Worm (Caenorhabditis elegans) whole organism, young adult: ENCODE data around the gene W05B10.4.

Experiments used
- B0019.2 ChIP-seq: fragments of 200-800 bp; sonication (Bioruptor generic); conservative IDR thresholded peaks from 2 replicates; pipeline ENCODE4 v1.3.6; 2022; ENCODE audit warnings: missing genetic modification reagents, missing genetic modification characterization, missing compliant biosample characterization
- C06A6.2 ChIP-seq: fragments of 200-800 bp; sonication (Bioruptor generic); conservative IDR thresholded peaks from 2 replicates; pipeline ENCODE4 v1.3.6; 2022; ENCODE audit warnings: missing genetic modification characterization, missing compliant biosample characterization
- C17E4.6 ChIP-seq: fragments of 200-800 bp; sonication (Bioruptor generic); IDR thresholded peaks from 2 replicates; pipeline ENCODE4 v1.3.6; 2022; ENCODE audit warnings: missing genetic modification reagents, missing genetic modification characterization, missing compliant biosample characterization
- D2030.7 ChIP-seq: fragments of 200-800 bp; sonication (Bioruptor generic); IDR thresholded peaks from 2 replicates; pipeline ENCODE4 v1.3.6; 2022; ENCODE audit warnings: missing genetic modification reagents, missing genetic modification characterization, missing compliant biosample characterization
- F33H1.4 ChIP-seq: fragments of 200-800 bp; sonication (Bioruptor generic); IDR thresholded peaks from 2 replicates; pipeline ENCODE4 v1.3.6; 2022; ENCODE audit warnings: missing genetic modification reagents, missing genetic modification characterization, missing compliant biosample characterization
- F52B5.7 ChIP-seq: sonication (generic microtip); optimal IDR thresholded peaks from 2 replicates; lab custom pipeline; 2016; ENCODE audit warnings: mild to moderate bottlenecking, missing genetic modification characterization, missing compliant biosample characterization
- F57C9.4 ChIP-seq: sonication (generic microtip); optimal IDR thresholded peaks from 2 replicates; lab custom pipeline; 2017; ENCODE audit warnings: mild to moderate bottlenecking, missing genetic modification characterization, missing compliant biosample characterization
- T07F8.4 ChIP-seq: sonication (generic microtip); optimal IDR thresholded peaks from 2 replicates; lab custom pipeline; 2016; ENCODE audit warnings: mild to moderate bottlenecking, missing genetic modification characterization, moderate library complexity, missing compliant biosample characterization
- Y53F4B.3 ChIP-seq: fragments of 200-800 bp; sonication (Bioruptor generic); IDR thresholded peaks from 2 replicates; pipeline ENCODE4 v1.3.6; 2022; ENCODE audit warnings: missing genetic modification reagents, missing genetic modification characterization, missing compliant biosample characterization
- Y67H2A.10 ChIP-seq: fragments of 200-800 bp; sonication (Bioruptor generic); conservative IDR thresholded peaks from 2 replicates; pipeline ENCODE4 v1.3.6; 2022; ENCODE audit warnings: missing genetic modification reagents, missing genetic modification characterization, missing compliant biosample characterization
- Y79H2A.3 ChIP-seq: fragments of 200-800 bp; sonication (Bioruptor generic); conservative IDR thresholded peaks from 2 replicates; pipeline ENCODE4 v1.3.6; 2022; ENCODE audit warnings: missing genetic modification reagents, missing genetic modification characterization, missing compliant biosample characterization
- Y95B8A.8 ChIP-seq: fragments of 200-800 bp; sonication (Bioruptor generic); IDR thresholded peaks from 2 replicates; pipeline ENCODE4 v1.3.6; 2022; ENCODE audit warnings: missing genetic modification reagents, missing genetic modification characterization, missing compliant biosample characterization
- aptf-3 ChIP-seq: fragments of 200-800 bp; sonication (Bioruptor generic); IDR thresholded peaks from 2 replicates; pipeline ENCODE4 v1.3.6; 2022; ENCODE audit warnings: missing genetic modification characterization, missing compliant biosample characterization
- atf-7 ChIP-seq: sonication (generic microtip); optimal IDR thresholded peaks from 2 replicates; lab custom pipeline; 2017; ENCODE audit warnings: mild to moderate bottlenecking, missing genetic modification characterization, missing compliant biosample characterization
- cebp-2 ChIP-seq: fragments of 200-800 bp; sonication (Bioruptor generic); IDR thresholded peaks from 2 replicates; pipeline ENCODE4 v1.3.6; 2022; ENCODE audit warnings: missing genetic modification characterization, missing compliant biosample characterization
- ceh-27 ChIP-seq: fragments of 200-800 bp; sonication (Bioruptor generic); optimal IDR thresholded peaks from 2 replicates; lab custom pipeline; 2018; ENCODE audit warnings: mild to moderate bottlenecking, missing genetic modification characterization, moderate library complexity, missing compliant biosample characterization
- ceh-79 ChIP-seq: sonication (generic microtip); optimal IDR thresholded peaks from 2 replicates; lab custom pipeline; 2017; ENCODE audit warnings: mild to moderate bottlenecking, missing genetic modification characterization, missing compliant biosample characterization
- ceh-91 ChIP-seq: fragments of 200-800 bp; sonication (Bioruptor generic); IDR thresholded peaks from 2 replicates; pipeline ENCODE4 v1.3.6; 2022; ENCODE audit warnings: missing genetic modification reagents, missing genetic modification characterization, missing compliant biosample characterization
- chd-7 ChIP-seq: sonication (generic microtip); optimal IDR thresholded peaks from 2 replicates; lab custom pipeline; 2016; ENCODE audit warnings: mild to moderate bottlenecking, missing genetic modification characterization, moderate library complexity, missing compliant biosample characterization
- dox-1 ChIP-seq: fragments of 200-800 bp; sonication (Bioruptor generic); IDR thresholded peaks from 2 replicates; pipeline ENCODE4 v1.3.6; 2022; ENCODE audit warnings: missing genetic modification reagents, missing genetic modification characterization, missing compliant biosample characterization
- dpl-1 ChIP-seq: fragments of 150-350 bp; optimal IDR thresholded peaks from 2 replicates; lab custom pipeline; 2014; ENCODE audit warnings: missing biosample characterization, missing genetic modification reagents, missing genetic modification characterization
- efl-1 ChIP-seq: fragments of 150-350 bp; optimal IDR thresholded peaks from 2 replicates; lab custom pipeline; 2014; ENCODE audit warnings: missing biosample characterization, missing genetic modification reagents, missing genetic modification characterization
- ets-4 ChIP-seq: fragments of 200-800 bp; sonication (Bioruptor generic); optimal IDR thresholded peaks from 2 replicates; lab custom pipeline; 2018; ENCODE audit warnings: mild to moderate bottlenecking, missing genetic modification characterization, missing compliant biosample characterization
- fkh-3 ChIP-seq: sonication (generic microtip); optimal IDR thresholded peaks from 2 replicates; lab custom pipeline; 2016; ENCODE audit warnings: mild to moderate bottlenecking, missing genetic modification characterization, missing compliant biosample characterization
- gei-17 ChIP-seq: fragments of 200-800 bp; sonication (Bioruptor generic); optimal IDR thresholded peaks from 2 replicates; lab custom pipeline; 2018; ENCODE audit warnings: mild to moderate bottlenecking, missing genetic modification characterization, missing compliant biosample characterization
- hlh-12 ChIP-seq: sonication (generic microtip); optimal IDR thresholded peaks from 2 replicates; lab custom pipeline; 2016; ENCODE audit warnings: missing genetic modification characterization, missing compliant biosample characterization
- hsf-1 ChIP-seq: fragments of 200-800 bp; sonication (Bioruptor generic); IDR thresholded peaks from 2 replicates; pipeline ENCODE4 v1.3.6; 2022; ENCODE audit warnings: missing genetic modification reagents, missing genetic modification characterization, missing compliant biosample characterization
- lag-1 ChIP-seq: fragments of 200-800 bp; sonication (Bioruptor generic); IDR thresholded peaks from 2 replicates; pipeline ENCODE4 v1.3.6; 2022; ENCODE audit warnings: missing genetic modification reagents, missing genetic modification characterization, missing compliant biosample characterization
- let-526 ChIP-seq: fragments of 200-800 bp; sonication (Bioruptor generic); IDR thresholded peaks from 2 replicates; pipeline ENCODE4 v1.3.6; 2022; ENCODE audit warnings: missing genetic modification reagents, missing genetic modification characterization, missing compliant biosample characterization
- let-607 ChIP-seq, 2 experiments: fragments of 200-800 bp in 1 of 2; sonication (Bioruptor generic) in 1 of 2; sonication (generic microtip) in 1 of 2; optimal IDR thresholded peaks; 2 replicates each; lab custom pipeline; 2016 to 2018; ENCODE audit warnings: mild to moderate bottlenecking in 2 of 2, missing compliant biosample characterization in 2 of 2, missing genetic modification characterization in 2 of 2, moderate library complexity in 2 of 2, missing genotype in 1 of 2
- lsl-1 ChIP-seq: fragments of 200-800 bp; sonication (Bioruptor generic); optimal IDR thresholded peaks from 2 replicates; lab custom pipeline; 2018; ENCODE audit warnings: mild to moderate bottlenecking, missing genetic modification characterization, moderate library complexity, missing compliant biosample characterization
- mcd-1 ChIP-seq: fragments of 200-800 bp; sonication (Bioruptor generic); IDR thresholded peaks from 2 replicates; pipeline ENCODE4 v1.3.6; 2022; ENCODE audit warnings: missing genetic modification reagents, missing genetic modification characterization, missing compliant biosample characterization
- mel-28 ChIP-seq: sonication (generic microtip); optimal IDR thresholded peaks from 2 replicates; lab custom pipeline; 2016; ENCODE audit warnings: borderline replicate concordance, mild to moderate bottlenecking, missing genetic modification characterization, missing compliant biosample characterization
- nfya-2 ChIP-seq: fragments of 200-800 bp; sonication (Bioruptor generic); IDR thresholded peaks from 2 replicates; pipeline ENCODE4 v1.3.6; 2022; ENCODE audit warnings: missing genetic modification reagents, missing genetic modification characterization, missing compliant biosample characterization
- nhr-80 ChIP-seq: sonication (generic microtip); optimal IDR thresholded peaks from 2 replicates; lab custom pipeline; 2016; ENCODE audit warnings: missing genetic modification characterization, missing compliant biosample characterization
- nhr-90 ChIP-seq: sonication (generic microtip); optimal IDR thresholded peaks from 2 replicates; lab custom pipeline; 2016; ENCODE audit warnings: missing genotype, mild to moderate bottlenecking, missing genetic modification characterization, missing compliant biosample characterization
- rpc-1 ChIP-seq, 2 experiments: fragments of 150-350 bp in 1 of 2; sonication (generic microtip) in 1 of 2; optimal IDR thresholded peaks; 2 replicates each; lab custom pipeline; 2014 to 2018; ENCODE audit warnings: missing biosample characterization in 1 of 2, missing genetic modification characterization in 1 of 2, missing genetic modification reagents in 1 of 2, missing genotype in 1 of 2
- sea-2 ChIP-seq: fragments of 200-800 bp; sonication (Bioruptor generic); IDR thresholded peaks from 2 replicates; pipeline ENCODE4 v1.3.6; 2022; ENCODE audit warnings: missing genetic modification characterization, missing compliant biosample characterization
- snpc-1.1 ChIP-seq: sonication (generic microtip); optimal IDR thresholded peaks from 2 replicates; lab custom pipeline; 2017; ENCODE audit warnings: missing genetic modification characterization, mild to moderate bottlenecking, missing compliant biosample characterization, antibody characterized with exemption, moderate library complexity, missing genotype, missing genetic modification reagents; ENCODE audit not compliant: insufficient read depth
- snpc-1.3 ChIP-seq: sonication (generic microtip); optimal IDR thresholded peaks from 2 replicates; lab custom pipeline; 2017; ENCODE audit warnings: missing genetic modification characterization, mild to moderate bottlenecking, missing compliant biosample characterization, antibody characterized with exemption, moderate library complexity, missing genotype, missing genetic modification reagents; ENCODE audit not compliant: insufficient read depth
- snpc-4 ChIP-seq, 5 experiments: fragments of 150-350 bp in 1 of 5; sonication (generic microtip) in 4 of 5; optimal IDR thresholded peaks; 2 replicates each; lab custom pipeline; 2014 to 2018; ENCODE audit warnings: missing genetic modification characterization in 5 of 5, missing biosample characterization in 3 of 5, antibody characterized with exemption in 2 of 5, mild to moderate bottlenecking in 2 of 5, missing compliant biosample characterization in 2 of 5, missing genotype in 2 of 5, moderate library complexity in 2 of 5, missing genetic modification reagents in 1 of 5
- somi-1 ChIP-seq: fragments of 200-800 bp; sonication (Bioruptor generic); optimal IDR thresholded peaks from 2 replicates; lab custom pipeline; 2018; ENCODE audit warnings: mild to moderate bottlenecking, missing genetic modification characterization, missing compliant biosample characterization
- unc-62 ChIP-seq: fragments of 150-350 bp; optimal IDR thresholded peaks from 2 replicates; lab custom pipeline; 2014; ENCODE audit warnings: missing biosample characterization, missing genetic modification reagents, missing genetic modification characterization
- xnd-1 ChIP-seq: sonication (generic microtip); optimal IDR thresholded peaks from 2 replicates; lab custom pipeline; 2016; ENCODE audit warnings: missing genotype, missing genetic modification reagents, missing genetic modification characterization, missing compliant biosample characterization
- zfh-2 ChIP-seq: fragments of 200-800 bp; sonication (Bioruptor generic); conservative IDR thresholded peaks from 2 replicates; pipeline ENCODE4 v1.3.6; 2022; ENCODE audit warnings: missing genetic modification reagents, missing genetic modification characterization, missing compliant biosample characterization
- ztf-26 ChIP-seq: sonication (generic microtip); optimal IDR thresholded peaks from 2 replicates; lab custom pipeline; 2017; ENCODE audit warnings: missing genetic modification characterization, missing compliant biosample characterization
- ztf-3 ChIP-seq: fragments of 200-800 bp; sonication (Bioruptor generic); optimal IDR thresholded peaks from 2 replicates; lab custom pipeline; 2018; ENCODE audit warnings: mild to moderate bottlenecking, missing genetic modification characterization, missing compliant biosample characterization
- ztf-6 ChIP-seq: fragments of 200-800 bp; sonication (Bioruptor generic); IDR thresholded peaks from 2 replicates; pipeline ENCODE4 v1.3.6; 2022; ENCODE audit warnings: missing genetic modification reagents, missing genetic modification characterization, missing compliant biosample characterization

W05B10.4 gene

ce11 chrV:12659426-12659825 is 8.6 kb upstream of the W05B10.4 start, which contains the start of gene ccch-3 (continued):
- no peak for TF ChIP-seq xnd-1 (tag; lab: Kevin White, UChicago)
- no peak for TF ChIP-seq nfya-2 (GFP tag; lab: Robert Waterston, UW)
- TF ChIP-seq somi-1 (GFP tag; lab: Kevin White, UChicago) = peak; percentile 42
- no peak for TF ChIP-seq ceh-91 (GFP tag; lab: Robert Waterston, UW)
- TF ChIP-seq rpc-1 (optimal IDR thresholded peaks at IDR 0.05; lab: Kevin White, UChicago) = no peak
- no peak for TF ChIP-seq rpc-1 (tag; optimal IDR thresholded peaks at IDR 0.05; lab: Kevin White, UChicago)
- TF ChIP-seq ceh-27 (GFP tag; lab: Kevin White, UChicago) = peak; percentile 67
- TF ChIP-seq ets-4 (GFP tag; lab: Kevin White, UChicago) = no peak
- TF ChIP-seq efl-1 = no peak
- TF ChIP-seq let-526 (GFP tag; lab: Robert Waterston, UW) = no peak
- peak; percentile 60; the same call in 1 of the 2 replicates for TF ChIP-seq hsf-1 (GFP tag; lab: Robert Waterston, UW)
- no peak for TF ChIP-seq hlh-12 (tag; lab: Kevin White, UChicago)
- no peak for TF ChIP-seq Y95B8A.8 (GFP tag; lab: Robert Waterston, UW)
- peak; percentile 64 for TF ChIP-seq mcd-1
- TF ChIP-seq ceh-79 (tag; lab: Kevin White, UChicago) = no peak
- TF ChIP-seq C17E4.6 (GFP tag; lab: Robert Waterston, UW) = peak; percentile 22; the same call in 1 of the 2 replicates
- peak; percentile 26 for TF ChIP-seq F33H1.4 (GFP tag; lab: Robert Waterston, UW)
- no peak for TF ChIP-seq Y53F4B.3
- peak; percentile 65 for TF ChIP-seq atf-7 (tag; lab: Kevin White, UChicago)
- TF ChIP-seq C06A6.2 (GFP tag; lab: Robert Waterston, UW) = no peak
- peak; percentile 53 for TF ChIP-seq nhr-80
- TF ChIP-seq snpc-1.3 = peak; percentile 36
- no peak for TF ChIP-seq ztf-6 (GFP tag; lab: Robert Waterston, UW)
- TF ChIP-seq let-607 (tag; optimal IDR thresholded peaks at IDR 0.05; lab: Kevin White, UChicago) = peak; percentile 7 to 12
- TF ChIP-seq ztf-3 (GFP tag; lab: Kevin White, UChicago) = no peak
- peak; percentile 72; the same call in 1 of the 2 replicates for TF ChIP-seq dox-1 (GFP tag; lab: Robert Waterston, UW)
- no peak for TF ChIP-seq lag-1 (GFP tag; lab: Robert Waterston, UW)
- TF ChIP-seq D2030.7 (GFP tag; lab: Robert Waterston, UW) = no peak; the same call in 1 of the 2 replicates
- TF ChIP-seq F52B5.7 = no peak
- no peak for TF ChIP-seq gei-17 (GFP tag; lab: Kevin White, UChicago)
- TF ChIP-seq fkh-3 (tag; lab: Kevin White, UChicago) = no peak
- TF ChIP-seq zfh-2 (GFP tag; lab: Robert Waterston, UW) = no peak
- TF ChIP-seq unc-62 (GFP tag; lab: Kevin White, UChicago) = no peak
- no peak for TF ChIP-seq snpc-1.1 (tag; lab: Kevin White, UChicago)
- TF ChIP-seq sea-2 (GFP tag; lab: Robert Waterston, UW) = no peak
- TF ChIP-seq Y67H2A.10 (GFP tag; lab: Robert Waterston, UW) = no peak
- no peak for TF ChIP-seq T07F8.4
- TF ChIP-seq aptf-3 = no peak
- TF ChIP-seq chd-7 (tag; lab: Kevin White, UChicago) = peak; percentile 51
- no peak for TF ChIP-seq ztf-26 (tag; lab: Kevin White, UChicago)
- TF ChIP-seq cebp-2 (GFP tag; lab: Robert Waterston, UW) = no peak
- peak; percentile 7 for TF ChIP-seq snpc-4 (GFP tag; optimal IDR thresholded peaks at IDR 0.05; lab: Kevin White, UChicago)
- peak in 3 of 4 experiments; percentile 43 to 60 (median 52) for TF ChIP-seq snpc-4 (tag; optimal IDR thresholded peaks at IDR 0.05; lab: Kevin White, UChicago)
- no peak for TF ChIP-seq Y79H2A.3 (GFP tag; lab: Robert Waterston, UW)
- TF ChIP-seq nhr-90 (tag; lab: Kevin White, UChicago) = peak; percentile 39
- no peak for TF ChIP-seq B0019.2 (GFP tag; lab: Robert Waterston, UW)
- TF ChIP-seq dpl-1 (GFP tag; lab: Kevin White, UChicago) = no peak
- no peak for TF ChIP-seq F57C9.4
- peak; percentile 52 for TF ChIP-seq lsl-1
- TF ChIP-seq mel-28 (tag; lab: Kevin White, UChicago) = no peak
